Worm (Caenorhabditis elegans) whole organism, L2 larva: ENCODE measurements around the gene cyp-31A5.
"Not testable (repeated sequence)": the region's sequence is repeated elsewhere in the genome, so short reads cannot be mapped to it uniquely, and the experiment has no call there.

Experiments
- blmp-1 ChIP-seq: sonication (generic microtip); optimal IDR thresholded peaks from 2 replicates; lab custom pipeline; 2017; ENCODE audit warnings: missing genetic modification characterization, mild to moderate bottlenecking, missing compliant biosample characterization, antibody characterized with exemption, moderate library complexity; ENCODE audit not compliant: insufficient read depth
- nhr-10 ChIP-seq: sonication (generic microtip); optimal IDR thresholded peaks from 2 replicates; lab custom pipeline; 2017; ENCODE audit warnings: missing biosample characterization, missing genetic modification characterization
- nhr-11 ChIP-seq: fragments of 150-350 bp; optimal IDR thresholded peaks from 2 replicates; lab custom pipeline; 2014; ENCODE audit warnings: missing biosample characterization, missing genetic modification characterization
- skn-1 ChIP-seq: sonication (generic microtip); optimal IDR thresholded peaks from 2 replicates; lab custom pipeline; 2017; ENCODE audit warnings: missing biosample characterization, missing genetic modification characterization
- unc-62 ChIP-seq: fragments of 150-350 bp; optimal IDR thresholded peaks from 2 replicates; lab custom pipeline; 2014; ENCODE audit warnings: missing biosample characterization, missing genetic modification reagents, missing genetic modification characterization
- ztf-11 ChIP-seq: sonication (generic microtip); optimal IDR thresholded peaks from 2 replicates; lab custom pipeline; 2017; ENCODE audit warnings: missing biosample characterization, missing genetic modification characterization

ce11 chrIV:13430137-13430536 lies 29.0 kb downstream of the cyp-31A5 start:
- not testable (repeated sequence) for TF ChIP-seq skn-1 (tag; lab: Kevin White, UChicago); nhr-10 (tag; lab: Kevin White, UChicago); ztf-11; unc-62 (GFP tag; lab: Kevin White, UChicago); blmp-1; nhr-11 (tag; lab: Kevin White, UChicago)
